Fruit fly (Drosophila melanogaster) whole organism, embryonic: ENCODE results near the gene TyrRII.

Experiments
- Adf1 ChIP-seq: fragments of 200-800 bp; sonication (Bioruptor generic); IDR thresholded peaks from 2 replicates; pipeline ENCODE4 v1.3.6; 2022; ENCODE audit warnings: missing biosample characterization, missing genetic modification characterization
- CG10431 ChIP-seq: fragments of 200-800 bp; sonication (Bioruptor generic); optimal IDR thresholded peaks from 3 replicates; lab custom pipeline; 2018; ENCODE audit warnings: missing biosample characterization, mild to moderate bottlenecking, missing genetic modification characterization
- CG11723 ChIP-seq: fragments of 200-800 bp; sonication (Bioruptor generic); optimal IDR thresholded peaks from 2 replicates; lab custom pipeline; 2017; ENCODE audit warnings: missing biosample characterization, mild to moderate bottlenecking, missing genetic modification characterization
- CG13424 ChIP-seq: fragments of 200-800 bp; sonication (Bioruptor generic); optimal IDR thresholded peaks from 2 replicates; lab custom pipeline; 2019; ENCODE audit warnings: missing biosample characterization, mild to moderate bottlenecking, missing genetic modification characterization, moderate library complexity
- CG15601 ChIP-seq: fragments of 200-800 bp; sonication (Bioruptor generic); optimal IDR thresholded peaks from 3 replicates; lab custom pipeline; 2019; ENCODE audit warnings: missing biosample characterization, mild to moderate bottlenecking, missing genetic modification characterization, moderate library complexity
- CG16779 ChIP-seq: fragments of 200-800 bp; sonication (Bioruptor generic); IDR thresholded peaks from 2 replicates; pipeline ENCODE4 v1.3.6; 2022; ENCODE audit warnings: missing biosample characterization, missing genetic modification characterization
- CG16815 ChIP-seq: fragments of 200-800 bp; sonication (Bioruptor generic); optimal IDR thresholded peaks from 3 replicates; lab custom pipeline; 2017; ENCODE audit warnings: missing biosample characterization, mild to moderate bottlenecking, missing genetic modification characterization
- CG2202 ChIP-seq: fragments of 200-800 bp; sonication (Bioruptor generic); optimal IDR thresholded peaks from 2 replicates; lab custom pipeline; 2018; ENCODE audit warnings: missing biosample characterization, mild to moderate bottlenecking, missing genetic modification characterization
- CG30020 ChIP-seq: fragments of 200-800 bp; optimal IDR thresholded peaks from 2 replicates; lab custom pipeline; 2019; ENCODE audit warnings: missing biosample characterization, mild to moderate bottlenecking, missing genetic modification characterization, moderate library complexity
- CG4617 ChIP-seq: fragments of 200-800 bp; sonication (Bioruptor generic); optimal IDR thresholded peaks from 3 replicates; lab custom pipeline; 2016; ENCODE audit warnings: missing biosample characterization, missing genetic modification characterization, borderline replicate concordance
- CG6654 ChIP-seq: fragments of 200-800 bp; sonication (Bioruptor generic); optimal IDR thresholded peaks from 2 replicates; lab custom pipeline; 2017; ENCODE audit warnings: missing biosample characterization, mild to moderate bottlenecking, missing genetic modification characterization
- CG9609 ChIP-seq: fragments of 200-800 bp; sonication (Bioruptor generic); optimal IDR thresholded peaks from 3 replicates; lab custom pipeline; 2016; ENCODE audit warnings: missing biosample characterization, missing genetic modification characterization
- D ChIP-seq, 2 experiments: fragments of 200-800 bp in 1 of 2; fragments of >200 bp in 1 of 2; sonication (Bioruptor generic) in 1 of 2; optimal IDR thresholded peaks; 2 replicates in 1 of 2; 3 replicates in 1 of 2; lab custom pipeline; 2017; ENCODE audit warnings: mild to moderate bottlenecking in 1 of 2, missing biosample characterization in 1 of 2, missing genetic modification characterization in 1 of 2, missing genetic modification reagents in 1 of 2
- Dll ChIP-seq: fragments of 200-800 bp; sonication (Bioruptor generic); IDR thresholded peaks from 4 replicates; pipeline ENCODE4 v1.3.6; 2022; ENCODE audit warnings: missing biosample characterization, missing genetic modification characterization; ENCODE audit not compliant: partially characterized antibody
- H2.0 ChIP-seq: fragments of 200-800 bp; sonication (Bioruptor generic); IDR thresholded peaks from 2 replicates; pipeline ENCODE4 v1.3.6; 2022; ENCODE audit warnings: missing biosample characterization, missing genetic modification characterization
- Kr ChIP-seq: fragments of 200-800 bp; sonication (Bioruptor generic); optimal IDR thresholded peaks from 2 replicates; lab custom pipeline; 2017; ENCODE audit warnings: missing biosample characterization, mild to moderate bottlenecking, missing genetic modification characterization
- MTF-1 ChIP-seq: fragments of 200-800 bp; sonication (Bioruptor generic); optimal IDR thresholded peaks from 2 replicates; lab custom pipeline; 2018; ENCODE audit warnings: missing biosample characterization, mild to moderate bottlenecking, missing genetic modification characterization, borderline replicate concordance
- Mad ChIP-seq: fragments of 200-800 bp; sonication (Bioruptor generic); optimal IDR thresholded peaks from 2 replicates; lab custom pipeline; 2016; ENCODE audit warnings: missing biosample characterization, missing genetic modification characterization
- Max ChIP-seq: fragments of 200-800 bp; sonication (Bioruptor generic); optimal IDR thresholded peaks from 2 replicates; lab custom pipeline; 2016; ENCODE audit warnings: missing biosample characterization, mild to moderate bottlenecking, missing genetic modification characterization
- Nf-YC ChIP-seq: fragments of 200-800 bp; optimal IDR thresholded peaks from 3 replicates; lab custom pipeline; 2019; ENCODE audit warnings: missing biosample characterization, mild to moderate bottlenecking, missing genetic modification characterization, moderate library complexity
- PHDP ChIP-seq: fragments of 200-800 bp; sonication (Bioruptor generic); optimal IDR thresholded peaks from 3 replicates; lab custom pipeline; 2018; ENCODE audit warnings: missing biosample characterization, mild to moderate bottlenecking, missing genetic modification characterization, moderate library complexity
- Pdp1 ChIP-seq, 2 experiments: fragments of 200-800 bp; sonication (Bioruptor generic); optimal IDR thresholded peaks; 3 replicates each; lab custom pipeline; 2016; ENCODE audit warnings: missing biosample characterization in 2 of 2, missing genetic modification characterization in 2 of 2, mild to moderate bottlenecking in 1 of 2, moderate library complexity in 1 of 2
- Ravus ChIP-seq: fragments of 200-800 bp; sonication (Bioruptor generic); IDR thresholded peaks from 2 replicates; pipeline ENCODE4 v1.3.6; 2022; ENCODE audit warnings: missing biosample characterization, missing genetic modification characterization
- amos ChIP-seq: fragments of 200-800 bp; sonication (Bioruptor generic); IDR thresholded peaks from 2 replicates; pipeline ENCODE4 v1.3.6; 2022; ENCODE audit warnings: missing biosample characterization, missing genetic modification characterization; ENCODE audit not compliant: partially characterized antibody
- br ChIP-seq: fragments of >200 bp; optimal IDR thresholded peaks from 2 replicates; lab custom pipeline; 2017
- cas ChIP-seq: fragments of 200-800 bp; sonication (Bioruptor generic); IDR thresholded peaks from 2 replicates; pipeline ENCODE4 v1.3.6; 2022; ENCODE audit warnings: missing biosample characterization, missing genetic modification characterization
- crol ChIP-seq: fragments of 200-800 bp; sonication (Bioruptor generic); IDR thresholded peaks from 2 replicates; pipeline ENCODE4 v1.3.6; 2022; ENCODE audit warnings: missing biosample characterization, missing genetic modification characterization
- dm ChIP-seq: fragments of 200-800 bp; sonication (Bioruptor generic); optimal IDR thresholded peaks from 3 replicates; lab custom pipeline; 2016; ENCODE audit warnings: missing biosample characterization, missing genetic modification characterization
- gce ChIP-seq: fragments of 200-800 bp; sonication (Bioruptor generic); IDR thresholded peaks from 3 replicates; pipeline ENCODE4 v1.3.6; 2022; ENCODE audit warnings: missing biosample characterization, missing genetic modification characterization
- gsb ChIP-seq: fragments of 200-800 bp; sonication (Bioruptor generic); IDR thresholded peaks from 2 replicates; pipeline ENCODE4 v1.3.6; 2022; ENCODE audit warnings: missing biosample characterization, missing genetic modification characterization
- hb ChIP-seq: fragments of 200-800 bp; sonication (Bioruptor generic); IDR thresholded peaks from 3 replicates; pipeline ENCODE4 v1.3.6; 2022; ENCODE audit warnings: missing biosample characterization, missing genetic modification characterization; ENCODE audit not compliant: partially characterized antibody
- hkb ChIP-seq, 2 experiments: fragments of 200-800 bp in 1 of 2; fragments of >200 bp in 1 of 2; sonication (Bioruptor generic) in 1 of 2; IDR thresholded peaks in 1 of 2; optimal IDR thresholded peaks in 1 of 2; 2 replicates each; pipeline versions ENCODE4 v1.3.6 to Lab custom; 2017 to 2022; ENCODE audit warnings: missing biosample characterization in 1 of 2, missing genetic modification characterization in 1 of 2
- kah ChIP-seq: fragments of 200-800 bp; sonication (Bioruptor generic); optimal IDR thresholded peaks from 2 replicates; lab custom pipeline; 2018; ENCODE audit warnings: missing biosample characterization, mild to moderate bottlenecking, missing genetic modification characterization
- lbe ChIP-seq: fragments of 200-800 bp; sonication (Bioruptor generic); optimal IDR thresholded peaks from 2 replicates; lab custom pipeline; 2016; ENCODE audit warnings: missing biosample characterization, mild to moderate bottlenecking, missing genetic modification characterization
- lov ChIP-seq, 2 experiments: fragments of 200-800 bp in 1 of 2; fragments of >200 bp in 1 of 2; sonication (Bioruptor generic) in 1 of 2; IDR thresholded peaks in 1 of 2; optimal IDR thresholded peaks in 1 of 2; 2 replicates in 1 of 2; 3 replicates in 1 of 2; pipeline versions ENCODE4 v1.3.6 to Lab custom; 2017 to 2022; ENCODE audit warnings: missing biosample characterization in 1 of 2, missing genetic modification characterization in 1 of 2
- nerfin-2 ChIP-seq: fragments of 200-800 bp; sonication (Bioruptor generic); IDR thresholded peaks from 2 replicates; pipeline ENCODE4 v1.3.6; 2022; ENCODE audit warnings: missing biosample characterization, missing genetic modification characterization; ENCODE audit not compliant: partially characterized antibody
- nmo ChIP-seq: fragments of 200-800 bp; sonication (Bioruptor generic); optimal IDR thresholded peaks from 2 replicates; lab custom pipeline; 2018; ENCODE audit warnings: missing biosample characterization, mild to moderate bottlenecking, missing genetic modification characterization, moderate library complexity
- oc ChIP-seq: fragments of 200-800 bp; sonication (Bioruptor generic); optimal IDR thresholded peaks from 2 replicates; lab custom pipeline; 2018; ENCODE audit warnings: missing biosample characterization, mild to moderate bottlenecking, missing genetic modification characterization, moderate library complexity
- pan ChIP-seq, 4 experiments: fragments of >200 bp in 3 of 4; fragments of 200-800 bp in 1 of 4; sonication (Bioruptor generic) in 1 of 4; optimal IDR thresholded peaks in 3 of 4; IDR thresholded peaks in 1 of 4; 2 replicates each; pipeline versions ENCODE4 v1.3.6 to Lab custom; 2017 to 2022; ENCODE audit warnings: missing biosample characterization in 2 of 4, missing genetic modification characterization in 2 of 4, mixed read lengths in 1 of 4
- pnt ChIP-seq: fragments of 200-800 bp; sonication (Bioruptor generic); optimal IDR thresholded peaks from 3 replicates; lab custom pipeline; 2016; ENCODE audit warnings: missing biosample characterization, missing genetic modification characterization
- sisA ChIP-seq: fragments of 200-800 bp; sonication (Bioruptor generic); IDR thresholded peaks from 2 replicates; pipeline ENCODE4 v1.3.6; 2022; ENCODE audit warnings: missing biosample characterization, missing genetic modification characterization
- sob ChIP-seq: fragments of 200-800 bp; sonication (Bioruptor generic); IDR thresholded peaks from 2 replicates; pipeline ENCODE4 v1.3.6; 2022; ENCODE audit warnings: missing biosample characterization, missing genetic modification characterization
- stwl ChIP-seq: fragments of 200-800 bp; sonication (Bioruptor generic); optimal IDR thresholded peaks from 3 replicates; lab custom pipeline; 2018; ENCODE audit warnings: missing biosample characterization, mild to moderate bottlenecking, missing genetic modification characterization, moderate library complexity
- tna ChIP-seq: fragments of 200-800 bp; sonication (Bioruptor generic); IDR thresholded peaks from 2 replicates; pipeline ENCODE4 v1.3.6; 2022; ENCODE audit warnings: missing biosample characterization, missing genetic modification characterization; ENCODE audit not compliant: partially characterized antibody
- trh ChIP-seq: fragments of 200-800 bp; sonication (Bioruptor generic); optimal IDR thresholded peaks from 2 replicates; lab custom pipeline; 2016; ENCODE audit warnings: missing biosample characterization, missing genetic modification characterization
- vvl ChIP-seq: fragments of 200-800 bp; sonication (Bioruptor generic); IDR thresholded peaks from 2 replicates; pipeline ENCODE4 v1.3.6; 2022; ENCODE audit warnings: missing biosample characterization, missing genetic modification characterization

Gene TyrRII

DNA sequence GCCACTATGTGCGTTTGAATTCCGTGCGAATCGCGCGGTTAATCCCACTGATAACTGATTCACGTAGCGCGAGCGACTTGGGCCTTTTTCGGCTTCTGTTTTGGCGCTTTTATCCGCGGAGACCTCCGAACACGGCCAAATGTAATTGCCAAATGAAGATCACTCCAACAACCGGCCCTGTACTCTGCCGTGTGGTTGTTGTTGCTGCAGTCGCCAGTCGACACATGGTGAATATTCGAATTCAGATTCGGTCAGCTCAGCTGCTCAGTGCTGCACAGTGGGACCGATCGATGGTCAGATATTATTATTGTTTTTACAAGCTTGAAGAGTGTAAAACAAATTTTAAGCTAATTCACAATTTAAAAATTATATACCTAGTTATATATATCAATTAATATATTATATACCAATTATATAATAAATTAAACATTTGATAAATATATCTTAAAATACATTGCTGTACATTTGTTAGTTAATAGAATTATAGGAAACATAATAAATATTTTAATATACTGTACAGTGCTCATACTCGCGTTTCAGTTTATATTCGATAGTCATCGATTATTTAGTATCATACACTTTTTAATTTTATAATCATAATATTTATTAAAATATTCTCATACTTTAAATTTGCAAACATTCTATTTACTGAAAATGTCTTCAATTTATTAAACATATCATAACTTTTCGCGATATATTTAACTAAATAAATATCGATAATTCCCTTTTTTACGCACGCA, 58.1 kb downstream of the TyrRII start, which contains the start of gene CG43102 (continued):
- TF ChIP-seq Max (no peak), CG10431 (peak; percentile 22), amos (GFP tag; lab: Robert Waterston, UW) (peak; percentile 66), nmo (GFP tag; lab: Kevin White, UChicago) (peak; percentile 69), PHDP (peak; percentile 74), CG15601 (tag; lab: Kevin White, UChicago) (peak; percentile 68), CG2202 (tag; lab: Kevin White, UChicago) (no peak), CG6654 (GFP tag; lab: Kevin White, UChicago) (peak; percentile 24), crol (GFP tag; lab: Robert Waterston, UW) (no peak), pan (optimal IDR thresholded peaks at IDR 0.05; lab: Kevin White, UChicago) (no peak), pan (GFP tag; optimal IDR thresholded peaks at IDR 0.05 in 1 of 2, IDR thresholded peaks at IDR 0.05 in 1 of 2) (peak in 1 of 2 experiments; percentile 86), br (lab: Kevin White, UChicago) (no peak), hb (GFP tag; lab: Robert Waterston, UW) (no peak), lbe (peak; percentile 51), CG16815 (GFP tag; lab: Kevin White, UChicago) (peak; percentile 2), CG11723 (GFP tag; lab: Kevin White, UChicago) (peak; percentile 33), MTF-1 (GFP tag; lab: Kevin White, UChicago) (no peak), oc (tag; lab: Kevin White, UChicago) (peak; percentile 58), pnt (GFP tag; lab: Kevin White, UChicago) (peak; percentile 30), vvl (GFP tag; lab: Robert Waterston, UW) (peak; percentile 86), stwl (tag; lab: Kevin White, UChicago) (peak; percentile 46), Adf1 (peak; percentile 47; the same call in 1 of the 2 replicates), trh (GFP tag; lab: Kevin White, UChicago) (peak; percentile 18), sob (GFP tag; lab: Robert Waterston, UW) (peak; percentile 79), Ravus (GFP tag; lab: Robert Waterston, UW) (no peak; the same call in 1 of the 2 replicates), lov (optimal IDR thresholded peaks at IDR 0.05; lab: Kevin White, UChicago) (no peak), lov (GFP tag; IDR thresholded peaks at IDR 0.05; lab: Robert Waterston, UW) (0 out of 3 replicates have a peak, but pooled peaks have one; percentile 41), cas (GFP tag; lab: Robert Waterston, UW) (0 out of 2 replicates have a peak, but pooled peaks have one; percentile 53), dm (GFP tag; lab: Kevin White, UChicago) (peak; percentile 34), gsb (GFP tag; lab: Robert Waterston, UW) (no peak), tna (GFP tag; lab: Robert Waterston, UW) (no peak; the same call in none of the 2 replicates), H2.0 (GFP tag; lab: Robert Waterston, UW) (peak; percentile 60), Pdp1 (GFP tag; optimal IDR thresholded peaks at IDR 0.05; lab: Kevin White, UChicago) (peak; percentile 48 to 58), gce (GFP tag; lab: Robert Waterston, UW) (peak; percentile 47; the same call in 1 of the 3 replicates), nerfin-2 (no peak), Kr (GFP tag; lab: Kevin White, UChicago) (no peak), hkb (optimal IDR thresholded peaks at IDR 0.05; lab: Kevin White, UChicago) (no peak), hkb (GFP tag; IDR thresholded peaks at IDR 0.05; lab: Robert Waterston, UW) (peak; percentile 86), Dll (GFP tag; lab: Robert Waterston, UW) (peak; percentile 90), CG30020 (tag; lab: Kevin White, UChicago) (peak; percentile 60), CG9609 (GFP tag; lab: Kevin White, UChicago) (peak; percentile 45), sisA (GFP tag; lab: Robert Waterston, UW) (peak; percentile 60), Nf-YC (tag; lab: Kevin White, UChicago) (peak; percentile 74), CG13424 (tag; lab: Kevin White, UChicago) (peak; percentile 70), CG16779 (GFP tag; lab: Robert Waterston, UW) (0 out of 2 replicates have a peak, but pooled peaks have one; percentile 22), CG4617 (GFP tag; lab: Kevin White, UChicago) (no peak), D (optimal IDR thresholded peaks at IDR 0.05; lab: Kevin White, UChicago) (no peak), D (GFP tag; optimal IDR thresholded peaks at IDR 0.05; lab: Kevin White, UChicago) (peak; percentile 15), Mad (GFP tag; lab: Kevin White, UChicago) (peak; percentile 26), kah (GFP tag; lab: Kevin White, UChicago) (peak; percentile 60)
